Worm (Caenorhabditis elegans) whole organism, L3 larva: ENCODE measurements around the gene C49A9.9.
A peak's percentile ranks its signal among the peaks of the same experiment; 100 is the strongest.

Experiments used
- ZK546.5 ChIP-seq: sonication (generic microtip); optimal IDR thresholded peaks from 2 replicates; lab custom pipeline; 2017; ENCODE audit warnings: missing biosample characterization, missing genetic modification characterization
- ama-1 ChIP-seq: fragments of 150-350 bp; optimal IDR thresholded peaks from 2 replicates; lab custom pipeline; 2018
- ceh-28 ChIP-seq: fragments of 150-350 bp; optimal IDR thresholded peaks from 2 replicates; lab custom pipeline; 2014; ENCODE audit warnings: missing biosample characterization, missing genetic modification reagents, missing genetic modification characterization
- ceh-82 ChIP-seq: fragments of 150-350 bp; optimal IDR thresholded peaks from 2 replicates; lab custom pipeline; 2014; ENCODE audit warnings: missing biosample characterization, missing genetic modification characterization
- daf-12 ChIP-seq: fragments of 150-350 bp; optimal IDR thresholded peaks from 2 replicates; lab custom pipeline; 2014; ENCODE audit warnings: missing biosample characterization, missing genetic modification reagents, missing genetic modification characterization
- egl-27 ChIP-seq: sonication (generic microtip); optimal IDR thresholded peaks from 4 replicates; lab custom pipeline; 2017; ENCODE audit warnings: missing biosample characterization, missing genetic modification reagents, missing genetic modification characterization
- egl-5 ChIP-seq: fragments of 150-350 bp; optimal IDR thresholded peaks from 2 replicates; lab custom pipeline; 2017; ENCODE audit warnings: missing biosample characterization, missing genetic modification reagents, missing genetic modification characterization, inconsistent platforms
- elt-2 ChIP-seq: sonication (generic microtip); optimal IDR thresholded peaks from 2 replicates; lab custom pipeline; 2016; ENCODE audit warnings: missing genetic modification reagents, mild to moderate bottlenecking, missing genetic modification characterization, missing compliant biosample characterization
- elt-3 ChIP-seq, 3 experiments: fragments of 150-350 bp in 1 of 3; sonication (generic microtip) in 2 of 3; optimal IDR thresholded peaks; 2 replicates in 2 of 3; 4 replicates in 1 of 3; lab custom pipeline; 2014 to 2017; ENCODE audit warnings: missing biosample characterization in 3 of 3, missing genetic modification characterization in 3 of 3
- eor-1 ChIP-seq, 2 experiments: fragments of 150-350 bp; optimal IDR thresholded peaks; 2 replicates each; lab custom pipeline; 2014 to 2018; ENCODE audit warnings: missing biosample characterization in 2 of 2, missing genetic modification characterization in 2 of 2
- fkh-10 ChIP-seq: sonication (generic microtip); optimal IDR thresholded peaks from 2 replicates; lab custom pipeline; 2017; ENCODE audit warnings: missing biosample characterization, missing genetic modification reagents, missing genetic modification characterization
- fkh-2 ChIP-seq: fragments of 150-350 bp; optimal IDR thresholded peaks from 2 replicates; lab custom pipeline; 2014; ENCODE audit warnings: missing biosample characterization, missing genetic modification reagents, missing genetic modification characterization
- fos-1 ChIP-seq: fragments of 150-350 bp; optimal IDR thresholded peaks from 2 replicates; lab custom pipeline; 2014; ENCODE audit warnings: missing biosample characterization, missing genetic modification characterization
- hmg-11 ChIP-seq: sonication (generic microtip); optimal IDR thresholded peaks from 2 replicates; lab custom pipeline; 2016; ENCODE audit warnings: missing genetic modification characterization, missing compliant biosample characterization
- jun-1 ChIP-seq: fragments of 150-350 bp; optimal IDR thresholded peaks from 2 replicates; lab custom pipeline; 2014; ENCODE audit warnings: missing biosample characterization, missing genetic modification reagents, missing genetic modification characterization
- lin-15B ChIP-seq: fragments of 150-350 bp; optimal IDR thresholded peaks from 2 replicates; lab custom pipeline; 2014; ENCODE audit warnings: missing biosample characterization, missing genetic modification characterization
- lin-39 ChIP-seq: fragments of 150-350 bp; optimal IDR thresholded peaks from 2 replicates; lab custom pipeline; 2018; ENCODE audit warnings: missing biosample characterization, missing genetic modification reagents, missing genetic modification characterization
- lsy-12 ChIP-seq: sonication (generic microtip); optimal IDR thresholded peaks from 2 replicates; lab custom pipeline; 2016; ENCODE audit warnings: mild to moderate bottlenecking, missing genetic modification characterization, missing compliant biosample characterization
- mml-1 ChIP-seq: fragments of 150-350 bp; sonication (generic microtip); optimal IDR thresholded peaks from 3 replicates; lab custom pipeline; 2014; ENCODE audit warnings: missing biosample characterization, missing genetic modification characterization
- nfya-1 ChIP-seq: sonication (generic microtip); optimal IDR thresholded peaks from 2 replicates; lab custom pipeline; 2017; ENCODE audit warnings: missing genetic modification characterization, mild to moderate bottlenecking, missing compliant biosample characterization, antibody characterized with exemption, moderate library complexity; ENCODE audit not compliant: insufficient read depth
- nhr-11 ChIP-seq: fragments of 150-350 bp; optimal IDR thresholded peaks from 2 replicates; lab custom pipeline; 2014; ENCODE audit warnings: missing biosample characterization, missing genetic modification characterization
- nhr-12 ChIP-seq: fragments of 150-350 bp; optimal IDR thresholded peaks from 2 replicates; lab custom pipeline; 2014; ENCODE audit warnings: missing biosample characterization, missing genetic modification characterization
- nhr-23 ChIP-seq: fragments of 150-350 bp; optimal IDR thresholded peaks from 2 replicates; lab custom pipeline; 2014; ENCODE audit warnings: missing biosample characterization, missing genetic modification reagents, missing genetic modification characterization
- nhr-237 ChIP-seq: fragments of 150-350 bp; optimal IDR thresholded peaks from 2 replicates; lab custom pipeline; 2014; ENCODE audit warnings: missing biosample characterization, missing genetic modification characterization
- nhr-25 ChIP-seq: sonication (generic microtip); optimal IDR thresholded peaks from 2 replicates; lab custom pipeline; 2017; ENCODE audit warnings: missing biosample characterization, missing genetic modification characterization
- nhr-28 ChIP-seq: fragments of 150-350 bp; optimal IDR thresholded peaks from 2 replicates; lab custom pipeline; 2014; ENCODE audit warnings: missing biosample characterization, missing genetic modification characterization
- nhr-43 ChIP-seq: sonication (generic microtip); optimal IDR thresholded peaks from 2 replicates; lab custom pipeline; 2016; ENCODE audit warnings: mild to moderate bottlenecking, missing genetic modification characterization, missing compliant biosample characterization; ENCODE audit not compliant: poor library complexity, severe bottlenecking
- nhr-76 ChIP-seq: fragments of 150-350 bp; sonication (generic microtip); optimal IDR thresholded peaks from 5 replicates; lab custom pipeline; 2014; ENCODE audit warnings: missing biosample characterization, missing genetic modification characterization
- pha-4 ChIP-seq: fragments of 150-350 bp; optimal IDR thresholded peaks from 2 replicates; lab custom pipeline; 2014; ENCODE audit warnings: missing biosample characterization, missing genetic modification reagents, missing genetic modification characterization
- pqm-1 ChIP-seq: fragments of 150-350 bp; optimal IDR thresholded peaks from 2 replicates; lab custom pipeline; 2017; ENCODE audit warnings: missing biosample characterization, missing genetic modification characterization, inconsistent platforms
- sea-2 ChIP-seq: fragments of 150-350 bp; sonication (generic microtip); optimal IDR thresholded peaks from 4 replicates; lab custom pipeline; 2014; ENCODE audit warnings: missing biosample characterization, missing genetic modification reagents, missing genetic modification characterization
- skn-1 ChIP-seq: fragments of 150-350 bp; optimal IDR thresholded peaks from 2 replicates; lab custom pipeline; 2014; ENCODE audit warnings: missing biosample characterization, missing genetic modification characterization
- snpc-4 ChIP-seq: fragments of 150-350 bp; optimal IDR thresholded peaks from 2 replicates; lab custom pipeline; 2014; ENCODE audit warnings: missing biosample characterization, missing genetic modification characterization
- tbx-2 ChIP-seq: sonication (generic microtip); optimal IDR thresholded peaks from 2 replicates; lab custom pipeline; 2016; ENCODE audit warnings: mild to moderate bottlenecking, missing genetic modification characterization, missing compliant biosample characterization
- zag-1 ChIP-seq: fragments of 150-350 bp; optimal IDR thresholded peaks from 2 replicates; lab custom pipeline; 2014; ENCODE audit warnings: missing biosample characterization, missing genetic modification characterization
- ztf-11 ChIP-seq: fragments of 150-350 bp; optimal IDR thresholded peaks from 2 replicates; lab custom pipeline; 2014; ENCODE audit warnings: missing biosample characterization, missing genetic modification characterization
- ztf-4 ChIP-seq: fragments of 150-350 bp; optimal IDR thresholded peaks from 2 replicates; lab custom pipeline; 2014; ENCODE audit warnings: missing biosample characterization, missing genetic modification characterization

C49A9.9 gene

ce11 chrIV:6187160-6187559 lies 30.0 kb upstream of the C49A9.9 start:
- TF ChIP-seq ztf-4 (tag; lab: Kevin White, UChicago) (no peak), ama-1 (lab: Kevin White, UChicago) (no peak), fkh-10 (GFP tag; lab: Kevin White, UChicago) (no peak), nhr-11 (tag; lab: Kevin White, UChicago) (no peak), eor-1 (tag; optimal IDR thresholded peaks at IDR 0.05; lab: Kevin White, UChicago) (no peak)

- no peak for TF ChIP-seq egl-5 (tag; lab: Kevin White, UChicago)
- TF ChIP-seq zag-1: no peak
- no peak for TF ChIP-seq ceh-82 (tag; lab: Kevin White, UChicago)
- TF ChIP-seq hmg-11 (tag; lab: Kevin White, UChicago): no peak
- no peak for TF ChIP-seq ztf-4 (tag; lab: Kevin White, UChicago)
These were observed 16.9 kb upstream of the C49A9.9 start for ce11 chrIV:6200249-6200648.

- TF ChIP-seq lsy-12 (tag; lab: Kevin White, UChicago) (no peak), ztf-11 (tag; lab: Kevin White, UChicago) (no peak), fkh-2 (tag; lab: Kevin White, UChicago) (no peak), lin-39 (tag; lab: Kevin White, UChicago) (no peak), pha-4 (tag; lab: Kevin White, UChicago) (no peak), egl-27 (tag; lab: Kevin White, UChicago) (no peak), ceh-28 (tag; lab: Kevin White, UChicago) (no peak), elt-2 (tag; lab: Kevin White, UChicago) (no peak), snpc-4 (tag; lab: Kevin White, UChicago) (no peak), egl-5 (tag; lab: Kevin White, UChicago) (no peak), nhr-23 (tag; lab: Kevin White, UChicago) (no peak), daf-12 (tag; lab: Kevin White, UChicago) (no peak), nhr-237 (tag; lab: Kevin White, UChicago) (no peak), nhr-25 (tag; lab: Kevin White, UChicago) (no peak), nhr-43 (no peak), mml-1 (tag; lab: Kevin White, UChicago) (no peak), lin-15B (no peak), nhr-28 (no peak)
These were observed 15.4 kb upstream of the C49A9.9 start, which contains the start of gene tkr-2 for ce11 chrIV:6201769-6202168. Gene tkr-2 (plus strand): TSS chrIV:6202069.

ce11 chrIV:6206294-6206776 lies 10.8 kb upstream of the C49A9.9 start, which contains the start of gene C49A9.10:
Gene C49A9.10 (minus strand): TSS chrIV:6206344.
- no peak for TF ChIP-seq nhr-23 (tag; lab: Kevin White, UChicago)
- TF ChIP-seq fos-1: no peak
- TF ChIP-seq skn-1 (tag; lab: Kevin White, UChicago): peak; percentile 28
- TF ChIP-seq tbx-2 (tag; lab: Kevin White, UChicago): peak; percentile 36
- peak; percentile 89 for TF ChIP-seq hmg-11 (tag; lab: Kevin White, UChicago)
- no peak for TF ChIP-seq nhr-12 (tag; lab: Kevin White, UChicago)
- TF ChIP-seq pha-4 (tag; lab: Kevin White, UChicago): peak; percentile 93
- TF ChIP-seq elt-3 (tag; optimal IDR thresholded peaks at IDR 0.05; lab: Kevin White, UChicago): no peak
- TF ChIP-seq snpc-4 (tag; lab: Kevin White, UChicago): peak; percentile 80
- TF ChIP-seq nhr-237 (tag; lab: Kevin White, UChicago): no peak
- TF ChIP-seq egl-5 (tag; lab: Kevin White, UChicago): peak; percentile 13
- TF ChIP-seq ceh-82 (tag; lab: Kevin White, UChicago): peak; percentile 35
- TF ChIP-seq ama-1 (lab: Kevin White, UChicago): no peak
- TF ChIP-seq nhr-43: peak; percentile 97
- TF ChIP-seq elt-2 (tag; lab: Kevin White, UChicago): peak; percentile 42
- TF ChIP-seq nfya-1 (tag; lab: Kevin White, UChicago): peak; percentile 76
- no peak for TF ChIP-seq daf-12 (tag; lab: Kevin White, UChicago)
- no peak for TF ChIP-seq nhr-11 (tag; lab: Kevin White, UChicago)
- TF ChIP-seq jun-1 (tag; lab: Kevin White, UChicago): no peak
- peak; percentile 54 for TF ChIP-seq pqm-1
- TF ChIP-seq ceh-28 (tag; lab: Kevin White, UChicago): peak; percentile 58
- TF ChIP-seq sea-2 (GFP tag; lab: Kevin White, UChicago): no peak
- peak; percentile 68 for TF ChIP-seq lsy-12 (tag; lab: Kevin White, UChicago)
- TF ChIP-seq fkh-10 (GFP tag; lab: Kevin White, UChicago): peak; percentile 42
- TF ChIP-seq eor-1 (tag; optimal IDR thresholded peaks at IDR 0.05; lab: Kevin White, UChicago): no peak
- TF ChIP-seq nhr-76 (tag; lab: Kevin White, UChicago): no peak
- no peak for TF ChIP-seq ZK546.5 (tag; lab: Kevin White, UChicago)
- TF ChIP-seq lin-39 (tag; lab: Kevin White, UChicago): peak; percentile 68
- peak; percentile 85 for TF ChIP-seq lin-15B
- peak; percentile 26 for TF ChIP-seq nhr-25 (tag; lab: Kevin White, UChicago)
- no peak for TF ChIP-seq egl-27 (tag; lab: Kevin White, UChicago)
